Worm (Caenorhabditis elegans) whole organism, mixed stage, embryonic: ENCODE results near the gene C30G12.4.

ENCODE experiments used
- M03D4.4 ChIP-seq: sonication (generic microtip); optimal IDR thresholded peaks from 2 replicates; lab custom pipeline; 2017; ENCODE audit warnings: mild to moderate bottlenecking, missing genetic modification characterization, missing compliant biosample characterization
- bed-3 ChIP-seq: fragments of 200-800 bp; sonication (Bioruptor generic); optimal IDR thresholded peaks from 3 replicates; lab custom pipeline; 2018; ENCODE audit warnings: mild to moderate bottlenecking, missing genetic modification characterization, moderate library complexity, missing compliant biosample characterization
- ceh-43 ChIP-seq: fragments of 200-800 bp; sonication (Bioruptor generic); optimal IDR thresholded peaks from 2 replicates; lab custom pipeline; 2018; ENCODE audit warnings: mild to moderate bottlenecking, missing genetic modification characterization, moderate library complexity, missing compliant biosample characterization
- ceh-83 ChIP-seq: fragments of 200-800 bp; sonication (Bioruptor generic); optimal IDR thresholded peaks from 2 replicates; lab custom pipeline; 2018; ENCODE audit warnings: mild to moderate bottlenecking, missing genetic modification characterization, missing compliant biosample characterization
- ces-1 ChIP-seq: fragments of 150-350 bp; optimal IDR thresholded peaks from 2 replicates; lab custom pipeline; 2014; ENCODE audit warnings: missing biosample characterization, missing genetic modification reagents, missing genetic modification characterization
- cnd-1 ChIP-seq: fragments of 200-800 bp; sonication (Bioruptor generic); optimal IDR thresholded peaks from 2 replicates; lab custom pipeline; 2018; ENCODE audit warnings: mild to moderate bottlenecking, missing genetic modification characterization, missing compliant biosample characterization
- drap-1 ChIP-seq: fragments of 200-800 bp; sonication (Bioruptor generic); optimal IDR thresholded peaks from 3 replicates; lab custom pipeline; 2018; ENCODE audit warnings: mild to moderate bottlenecking, missing genetic modification characterization, missing compliant biosample characterization
- elt-1 ChIP-seq: sonication (generic microtip); optimal IDR thresholded peaks from 2 replicates; lab custom pipeline; 2017; ENCODE audit warnings: missing genetic modification characterization, mild to moderate bottlenecking, missing compliant biosample characterization, antibody characterized with exemption, moderate library complexity, borderline replicate concordance; ENCODE audit not compliant: insufficient read depth
- elt-3 ChIP-seq: fragments of 150-350 bp; optimal IDR thresholded peaks from 2 replicates; lab custom pipeline; 2014; ENCODE audit warnings: missing biosample characterization, missing genetic modification characterization
- flh-1 ChIP-seq: fragments of 200-800 bp; sonication (Bioruptor generic); optimal IDR thresholded peaks from 2 replicates; lab custom pipeline; 2018; ENCODE audit warnings: mild to moderate bottlenecking, missing genetic modification characterization, moderate library complexity, missing compliant biosample characterization
- ham-2 ChIP-seq: fragments of 200-800 bp; sonication (Bioruptor generic); optimal IDR thresholded peaks from 2 replicates; lab custom pipeline; 2018; ENCODE audit warnings: mild to moderate bottlenecking, missing genetic modification characterization, missing compliant biosample characterization
- hlh-1 ChIP-seq: fragments of 150-350 bp; optimal IDR thresholded peaks from 2 replicates; lab custom pipeline; 2014; ENCODE audit warnings: missing biosample characterization, missing genetic modification reagents, missing genetic modification characterization
- lin-13 ChIP-seq: fragments of 150-350 bp; optimal IDR thresholded peaks from 2 replicates; lab custom pipeline; 2014; ENCODE audit warnings: missing biosample characterization, missing genetic modification characterization
- lsy-2 ChIP-seq: fragments of 150-350 bp; optimal IDR thresholded peaks from 2 replicates; lab custom pipeline; 2014; ENCODE audit warnings: missing biosample characterization, missing genetic modification characterization
- mab-5 ChIP-seq: fragments of 150-350 bp; optimal IDR thresholded peaks from 2 replicates; lab custom pipeline; 2014; ENCODE audit warnings: missing biosample characterization, missing genetic modification characterization
- mep-1 ChIP-seq: fragments of 150-350 bp; optimal IDR thresholded peaks from 2 replicates; lab custom pipeline; 2017; ENCODE audit warnings: missing biosample characterization, missing genetic modification reagents, missing genetic modification characterization, inconsistent platforms
- mls-2 ChIP-seq: sonication (generic microtip); optimal IDR thresholded peaks from 2 replicates; lab custom pipeline; 2016; ENCODE audit warnings: mild to moderate bottlenecking, missing genetic modification characterization, moderate library complexity, missing compliant biosample characterization
- nhr-12 ChIP-seq: fragments of 150-350 bp; optimal IDR thresholded peaks from 2 replicates; lab custom pipeline; 2014; ENCODE audit warnings: missing biosample characterization, missing genetic modification characterization
- nhr-2 ChIP-seq: fragments of 150-350 bp; optimal IDR thresholded peaks from 2 replicates; lab custom pipeline; 2014; ENCODE audit warnings: missing biosample characterization, missing genetic modification characterization
- nhr-237 ChIP-seq: fragments of 150-350 bp; optimal IDR thresholded peaks from 2 replicates; lab custom pipeline; 2014; ENCODE audit warnings: missing biosample characterization, missing genetic modification characterization
- nhr-28 ChIP-seq: fragments of 150-350 bp; optimal IDR thresholded peaks from 2 replicates; lab custom pipeline; 2014; ENCODE audit warnings: missing biosample characterization, missing genetic modification characterization
- nhr-76 ChIP-seq: sonication (generic microtip); optimal IDR thresholded peaks from 2 replicates; lab custom pipeline; 2017; ENCODE audit warnings: missing biosample characterization, missing genetic modification characterization
- pha-4 ChIP-seq: fragments of 150-350 bp; optimal IDR thresholded peaks from 2 replicates; lab custom pipeline; 2018; ENCODE audit warnings: missing biosample characterization, missing genetic modification reagents, missing genetic modification characterization
- snpc-4 ChIP-seq: fragments of 150-350 bp; optimal IDR thresholded peaks from 2 replicates; lab custom pipeline; 2014; ENCODE audit warnings: missing biosample characterization, missing genetic modification characterization
- tbx-8 ChIP-seq: fragments of 200-800 bp; sonication (Bioruptor generic); optimal IDR thresholded peaks from 2 replicates; lab custom pipeline; 2018; ENCODE audit warnings: mild to moderate bottlenecking, missing genetic modification characterization, moderate library complexity, missing compliant biosample characterization
- unc-120 ChIP-seq: sonication (generic microtip); optimal IDR thresholded peaks from 2 replicates; lab custom pipeline; 2017; ENCODE audit warnings: missing genetic modification characterization, missing compliant biosample characterization; ENCODE audit not compliant: poor library complexity, severe bottlenecking
- unc-39 ChIP-seq: fragments of 150-350 bp; optimal IDR thresholded peaks from 2 replicates; lab custom pipeline; 2014; ENCODE audit warnings: missing biosample characterization, missing genetic modification characterization
- unc-62 ChIP-seq: fragments of 150-350 bp; optimal IDR thresholded peaks from 2 replicates; lab custom pipeline; 2014; ENCODE audit warnings: missing biosample characterization, missing genetic modification reagents, missing genetic modification characterization
- ztf-11 ChIP-seq: fragments of 150-350 bp; optimal IDR thresholded peaks from 2 replicates; lab custom pipeline; 2014; ENCODE audit warnings: missing biosample characterization, missing genetic modification characterization

C30G12.4 gene

DNA sequence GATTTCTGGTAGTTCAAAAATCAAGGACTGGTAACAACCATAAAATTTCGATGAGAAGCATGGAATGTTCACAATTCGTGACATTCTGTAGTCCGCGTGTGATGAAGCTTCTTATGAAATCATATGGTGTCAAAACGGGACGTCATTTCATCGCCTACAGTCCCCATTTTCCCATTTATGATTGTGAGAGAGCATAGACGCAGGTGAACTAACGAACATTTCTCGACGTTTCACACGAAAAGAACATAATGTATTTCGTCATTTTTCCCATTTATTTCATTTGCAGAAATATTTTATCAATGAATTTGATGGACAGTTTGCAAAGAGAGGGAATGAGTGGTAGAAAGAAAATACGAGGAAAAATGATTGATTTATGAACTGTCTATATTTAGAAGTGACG lies 25.2 kb downstream of the C30G12.4 start:
- no peak for TF ChIP-seq nhr-28 (tag; lab: Kevin White, UChicago)
- no peak for TF ChIP-seq nhr-237 (tag; lab: Kevin White, UChicago)
- TF ChIP-seq snpc-4 (tag; lab: Kevin White, UChicago): no peak
- no peak for TF ChIP-seq ces-1
- TF ChIP-seq lin-13 (tag; lab: Kevin White, UChicago): no peak
- TF ChIP-seq mab-5 (tag; lab: Kevin White, UChicago): no peak

DNA sequence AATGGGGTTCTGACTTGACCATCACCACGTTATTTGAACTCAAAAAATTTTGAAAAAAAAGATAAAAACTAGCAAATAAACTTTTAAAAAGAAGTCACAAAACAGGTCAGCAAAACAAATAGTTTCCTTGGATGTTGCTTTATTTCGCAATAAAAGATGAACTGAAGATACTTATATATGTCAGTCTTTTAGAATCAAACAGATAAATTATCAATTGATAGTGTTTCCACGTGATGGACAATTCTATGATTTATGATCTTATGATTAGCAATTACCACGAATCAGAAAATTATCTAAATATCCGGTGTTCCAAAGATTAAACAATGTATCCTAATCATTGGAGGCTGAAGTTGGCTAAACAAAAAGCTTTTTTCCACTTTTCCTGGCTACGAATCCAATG lies 25.8 kb downstream of the C30G12.4 start:
- TF ChIP-seq pha-4 (no peak), elt-3 (tag; lab: Kevin White, UChicago) (peak; percentile 73)
- TF ChIP-seq, all 35 proteins: peak for 1

DNA sequence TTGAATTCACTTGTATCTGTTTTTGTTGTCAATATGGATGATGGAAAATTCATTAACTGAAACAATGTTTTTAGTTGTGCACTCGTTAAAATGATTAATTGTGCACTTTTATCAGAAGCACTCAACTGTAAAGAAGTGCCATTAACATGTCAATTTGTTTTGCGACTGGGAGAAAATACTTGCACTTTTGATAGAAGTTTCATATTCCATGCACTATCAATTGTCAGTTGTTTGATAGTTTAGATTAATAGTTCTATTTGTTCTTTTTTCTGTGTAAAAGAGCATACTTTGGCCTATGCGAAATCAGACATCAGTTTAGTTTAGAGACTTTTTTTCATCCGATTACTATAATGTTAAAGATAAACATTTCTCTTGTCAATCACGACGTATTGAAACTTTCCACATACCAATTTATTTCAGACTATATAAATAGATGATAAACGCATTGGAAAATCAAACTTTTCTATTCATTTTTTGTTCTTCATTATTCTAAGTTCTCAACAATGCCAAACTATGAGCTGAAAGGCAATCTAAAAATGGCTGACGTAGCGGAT lies 28.0 kb downstream of the C30G12.4 start, which contains the start of gene C30G12.2:
TSS of gene C30G12.2 (plus strand) at position 504 of the 554 bp plus-strand sequence.
- no peak for TF ChIP-seq flh-1
- TF ChIP-seq pha-4: no peak
- no peak for TF ChIP-seq unc-62
- TF ChIP-seq M03D4.4: no peak
- TF ChIP-seq elt-1: no peak
- TF ChIP-seq nhr-2 (tag; lab: Kevin White, UChicago): no peak
- no peak for TF ChIP-seq mls-2 (tag; lab: Kevin White, UChicago)
- TF ChIP-seq mab-5 (tag; lab: Kevin White, UChicago): no peak
- no peak for TF ChIP-seq nhr-12 (tag; lab: Kevin White, UChicago)
- TF ChIP-seq elt-3 (tag; lab: Kevin White, UChicago): no peak

DNA sequence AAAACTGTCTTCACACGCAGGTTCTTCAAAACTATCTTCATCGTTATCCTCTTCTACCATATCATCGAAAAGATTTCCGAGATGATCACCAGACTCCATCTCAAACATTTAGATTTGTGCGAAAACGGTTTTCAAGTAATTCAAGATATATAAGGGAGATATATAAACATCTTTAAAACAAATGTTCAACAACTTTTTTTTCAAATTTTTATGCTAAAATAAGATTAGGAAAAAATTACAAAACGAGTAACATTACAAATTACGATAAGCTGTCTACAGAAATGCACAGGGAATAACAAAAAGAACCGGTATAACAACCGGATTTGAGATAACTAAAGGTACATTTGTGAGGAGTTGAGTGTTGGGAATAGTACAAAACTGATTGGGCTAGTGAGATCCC lies 34.0 kb downstream of the C30G12.4 start, which contains the start of gene C30G12.6:
TSS of gene C30G12.6 (minus strand) at position 101 of the 400 bp plus-strand sequence.
- TF ChIP-seq nhr-2 (tag; lab: Kevin White, UChicago): no peak
- TF ChIP-seq ces-1: no peak
- TF ChIP-seq unc-62: no peak

DNA sequence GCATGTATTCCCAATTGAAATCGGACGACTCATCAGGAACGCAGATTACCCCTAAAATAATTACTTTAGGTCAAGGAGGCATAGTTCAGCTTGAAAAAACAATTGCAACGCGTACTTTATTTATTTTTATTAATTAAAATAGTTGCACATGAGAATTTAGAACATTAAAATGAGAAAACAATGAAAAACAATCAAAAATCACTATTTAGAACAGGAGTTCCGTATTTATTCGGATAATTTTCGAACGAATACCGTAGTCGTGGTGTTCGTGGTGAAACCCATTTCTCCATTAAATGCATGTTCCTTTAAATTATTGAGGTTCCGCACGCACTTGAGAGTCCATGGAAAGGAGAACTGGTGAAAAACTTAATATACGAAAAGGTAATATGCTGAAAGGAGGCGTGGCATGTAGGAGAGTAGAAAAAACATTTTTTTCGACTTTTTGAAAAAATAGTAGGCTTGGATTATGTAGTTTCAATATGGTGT lies 36.3 kb downstream of the C30G12.4 start, which contains the start of gene puf-8:
TSS of gene puf-8 (minus strand) at position 51 of the 486 bp plus-strand sequence.
- TF ChIP-seq lsy-2 (tag; lab: Kevin White, UChicago) (no peak), mab-5 (tag; lab: Kevin White, UChicago) (no peak), pha-4 (no peak), nhr-76 (tag; lab: Kevin White, UChicago) (no peak), bed-3 (no peak), ztf-11 (tag; lab: Kevin White, UChicago) (no peak), ceh-83 (GFP tag; lab: Kevin White, UChicago) (no peak), ham-2 (GFP tag; lab: Kevin White, UChicago) (no peak), ceh-43 (GFP tag; lab: Kevin White, UChicago) (no peak), tbx-8 (GFP tag; lab: Kevin White, UChicago) (no peak), unc-39 (no peak), M03D4.4 (no peak), hlh-1 (tag; lab: Kevin White, UChicago) (no peak), flh-1 (no peak), drap-1 (no peak), elt-1 (no peak)

DNA sequence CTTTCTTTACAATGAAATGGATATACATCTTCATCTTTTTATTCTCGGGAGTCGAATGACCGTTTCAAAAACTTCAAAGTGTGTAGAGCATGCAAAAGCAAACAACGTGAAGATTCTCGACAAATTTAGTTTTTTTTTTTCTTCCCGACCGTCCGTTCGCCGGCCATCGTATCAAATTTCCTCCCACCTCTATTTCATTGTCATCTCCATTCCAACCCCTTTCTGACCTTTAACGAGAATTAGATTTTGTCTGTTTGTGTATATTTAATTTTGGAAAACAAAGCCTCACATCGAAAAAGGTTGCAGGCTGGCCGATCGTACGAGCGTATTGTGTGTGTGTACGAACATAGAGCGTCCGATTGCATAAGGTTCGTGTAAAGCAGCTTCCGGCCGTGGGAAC lies 37.1 kb downstream of the C30G12.4 start, which contains the start of gene C30G12.1:
TSS of gene C30G12.1 (plus strand) at position 301 of the 400 bp plus-strand sequence.
- TF ChIP-seq nhr-28 (tag; lab: Kevin White, UChicago) (no peak), ham-2 (GFP tag; lab: Kevin White, UChicago) (no peak), tbx-8 (GFP tag; lab: Kevin White, UChicago) (no peak), unc-120 (tag; lab: Kevin White, UChicago) (no peak), snpc-4 (tag; lab: Kevin White, UChicago) (no peak), ztf-11 (tag; lab: Kevin White, UChicago) (no peak)

DNA sequence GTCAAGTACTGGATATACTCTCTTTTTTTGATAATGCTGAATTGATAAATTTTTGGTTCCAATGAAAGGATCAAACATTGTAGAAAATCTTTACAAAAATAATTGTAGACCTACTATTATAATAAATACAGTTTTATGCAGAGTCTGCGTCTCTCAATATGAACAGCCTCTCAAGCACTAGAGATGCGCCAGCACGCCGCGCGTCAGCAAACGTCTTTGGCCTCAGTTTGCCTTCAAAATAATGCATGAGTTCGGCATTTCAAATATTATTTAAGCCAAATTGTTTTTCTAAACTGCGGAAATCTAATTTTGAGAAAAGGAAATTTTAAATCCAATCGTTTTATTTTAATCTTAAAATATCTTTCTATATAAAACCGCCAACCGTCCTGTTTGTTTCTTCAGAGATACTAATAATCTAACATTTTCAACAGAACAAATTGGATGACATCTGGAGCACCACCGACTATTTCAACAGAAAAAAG lies 39.8 kb downstream of the C30G12.4 start, which contains the start of gene cul-4:
TSS of gene cul-4 (plus strand) at position 432 of the 482 bp plus-strand sequence.
- TF ChIP-seq nhr-12 (tag; lab: Kevin White, UChicago) (no peak), hlh-1 (tag; lab: Kevin White, UChicago) (peak; percentile 0), M03D4.4 (peak; percentile 33), lin-13 (tag; lab: Kevin White, UChicago) (peak; percentile 50), mep-1 (tag; lab: Kevin White, UChicago) (peak; percentile 29), cnd-1 (peak; percentile 32), nhr-28 (tag; lab: Kevin White, UChicago) (no peak), pha-4 (peak; percentile 48)
